Fruit fly (Drosophila melanogaster): ENCODE measurements around the gene olf413.
A peak's percentile ranks its signal among the peaks of the same experiment; 100 is the strongest.

DNA sequence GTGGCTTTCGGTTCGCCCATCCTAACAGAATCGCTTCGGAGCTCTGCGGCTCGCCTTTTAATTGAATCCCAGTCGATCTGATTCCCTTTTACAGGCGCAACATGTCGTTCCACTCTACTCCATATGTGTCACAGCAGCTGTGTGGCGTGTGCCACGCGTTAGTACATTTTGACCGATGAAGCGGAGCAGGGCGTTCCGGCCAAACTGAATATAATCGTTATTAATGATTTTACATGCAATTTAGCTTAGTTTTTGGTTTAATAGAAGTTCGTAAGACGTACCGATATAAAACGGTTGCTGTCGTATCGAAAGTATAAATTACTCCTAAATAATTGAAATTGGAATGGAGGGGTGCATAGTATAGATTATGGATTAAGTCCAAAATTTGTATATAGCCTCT, 130.6 kb downstream of the olf413 start, which contains the start of gene CG11523:
- peak; percentile 52 to 54 for TF ChIP-seq CTCF (optimal IDR thresholded peaks at IDR 0.05)
- TF ChIP-seq CG8478 (optimal IDR thresholded peaks at IDR 0.05): no peak

Measured in S2 (cell line).